Worm (Caenorhabditis elegans): ENCODE measurements around the gene Y53G8AL.3.

DNA sequence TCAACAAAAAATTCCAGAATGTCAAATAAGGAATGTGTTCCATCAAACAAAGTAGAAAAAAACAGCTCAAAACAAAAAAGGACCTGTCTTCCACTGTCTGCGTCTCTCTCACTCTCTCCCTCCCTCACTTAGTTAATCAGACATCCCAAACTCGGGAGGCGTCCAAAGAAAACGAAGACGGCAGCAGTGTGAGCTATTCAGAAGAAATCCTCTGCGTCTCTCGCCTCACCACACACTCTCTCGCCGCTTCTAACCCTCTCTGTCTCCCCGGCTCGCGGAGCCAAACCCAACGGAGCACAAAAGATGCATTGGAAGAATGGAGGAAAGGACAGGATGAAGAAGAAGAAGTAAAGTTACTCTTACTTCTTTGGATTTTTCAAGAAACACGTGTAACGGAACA, 32.7 kb downstream of the Y53G8AL.3 start:
- no peak for TF ChIP-seq F13H6.1 (tag; optimal IDR thresholded peaks at IDR 0.05)
- no peak for TF ChIP-seq K09A11.1 (tag; optimal IDR thresholded peaks at IDR 0.05; ENCODE audit: insufficient read depth)
- no peak for TF ChIP-seq elt-2 (tag; optimal IDR thresholded peaks at IDR 0.05)
- TF ChIP-seq pha-4 (tag; optimal IDR thresholded peaks at IDR 0.05) = no peak
- TF ChIP-seq fkh-10 (GFP tag; optimal IDR thresholded peaks at IDR 0.05) = no peak
- no peak for TF ChIP-seq syd-9 (tag; optimal IDR thresholded peaks at IDR 0.05)
- no peak for TF ChIP-seq ama-1 (optimal IDR thresholded peaks at IDR 0.05)
- TF ChIP-seq nhr-11 (tag; optimal IDR thresholded peaks at IDR 0.05) = no peak
- no peak for TF ChIP-seq sox-4 (tag; optimal IDR thresholded peaks at IDR 0.05)
- no peak for TF ChIP-seq hlh-15 (tag; optimal IDR thresholded peaks at IDR 0.05)
- no peak for TF ChIP-seq pha-2 (tag; optimal IDR thresholded peaks at IDR 0.05)
- no peak for TF ChIP-seq che-1 (tag; optimal IDR thresholded peaks at IDR 0.05)

All from whole organism, late embryonic.